Worm (Caenorhabditis elegans) whole organism, L2 larva: Measurements from ENCODE around the gene hxk-3.
A peak's percentile ranks its signal among the peaks of the same experiment; 100 is the strongest.

Source experiments
- F13H6.1 ChIP-seq: sonication (generic microtip); optimal IDR thresholded peaks from 2 replicates; lab custom pipeline; 2016; ENCODE audit warnings: missing genetic modification characterization, missing compliant biosample characterization
- R02D3.7 ChIP-seq: fragments of 150-350 bp; optimal IDR thresholded peaks from 2 replicates; lab custom pipeline; 2014; ENCODE audit warnings: missing biosample characterization, missing genetic modification characterization
- Y55F3AM.14 ChIP-seq: fragments of 200-800 bp; sonication (Bioruptor generic); optimal IDR thresholded peaks from 2 replicates; lab custom pipeline; 2018; ENCODE audit warnings: mild to moderate bottlenecking, missing genetic modification characterization, missing compliant biosample characterization
- ama-1 ChIP-seq: fragments of 150-350 bp; optimal IDR thresholded peaks from 2 replicates; lab custom pipeline; 2018; ENCODE audit warnings: inconsistent platforms
- ceh-16 ChIP-seq: fragments of 150-350 bp; optimal IDR thresholded peaks from 2 replicates; lab custom pipeline; 2014; ENCODE audit warnings: missing biosample characterization, missing genetic modification characterization
- ceh-82 ChIP-seq: fragments of 150-350 bp; optimal IDR thresholded peaks from 2 replicates; lab custom pipeline; 2014; ENCODE audit warnings: missing biosample characterization, missing genetic modification characterization
- dmd-4 ChIP-seq: sonication (generic microtip); optimal IDR thresholded peaks from 2 replicates; lab custom pipeline; 2017; ENCODE audit warnings: missing biosample characterization, missing genetic modification characterization
- egl-27 ChIP-seq: sonication (generic microtip); optimal IDR thresholded peaks from 3 replicates; lab custom pipeline; 2017; ENCODE audit warnings: missing biosample characterization, missing genetic modification reagents, missing genetic modification characterization
- elt-1 ChIP-seq: fragments of 150-350 bp; optimal IDR thresholded peaks from 2 replicates; lab custom pipeline; 2014; ENCODE audit warnings: missing biosample characterization, missing genetic modification characterization
- elt-3 ChIP-seq: sonication (generic microtip); optimal IDR thresholded peaks from 2 replicates; lab custom pipeline; 2017; ENCODE audit warnings: missing biosample characterization, missing genetic modification characterization
- fos-1 ChIP-seq: fragments of 150-350 bp; optimal IDR thresholded peaks from 2 replicates; lab custom pipeline; 2014; ENCODE audit warnings: missing biosample characterization, missing genetic modification characterization
- gmeb-1 ChIP-seq: fragments of 150-350 bp; optimal IDR thresholded peaks from 2 replicates; lab custom pipeline; 2014; ENCODE audit warnings: missing biosample characterization, missing genetic modification characterization
- lin-13 ChIP-seq: fragments of 150-350 bp; optimal IDR thresholded peaks from 2 replicates; lab custom pipeline; 2014; ENCODE audit warnings: missing biosample characterization, missing genetic modification reagents, missing genetic modification characterization
- lin-39 ChIP-seq: fragments of 150-350 bp; optimal IDR thresholded peaks from 2 replicates; lab custom pipeline; 2014; ENCODE audit warnings: missing biosample characterization, missing genetic modification reagents, missing genetic modification characterization
- lsy-2 ChIP-seq, 2 experiments: fragments of 150-350 bp in 1 of 2; sonication (generic microtip) in 1 of 2; optimal IDR thresholded peaks; 2 replicates each; lab custom pipeline; 2014 to 2017; ENCODE audit warnings: missing biosample characterization in 2 of 2, missing genetic modification characterization in 2 of 2
- mab-5 ChIP-seq: fragments of 150-350 bp; optimal IDR thresholded peaks from 2 replicates; lab custom pipeline; 2014; ENCODE audit warnings: missing biosample characterization, missing genetic modification characterization
- nhr-10 ChIP-seq: sonication (generic microtip); optimal IDR thresholded peaks from 2 replicates; lab custom pipeline; 2017; ENCODE audit warnings: missing biosample characterization, missing genetic modification characterization
- nhr-129 ChIP-seq: fragments of 150-350 bp; optimal IDR thresholded peaks from 2 replicates; lab custom pipeline; 2014; ENCODE audit warnings: missing biosample characterization, missing genetic modification characterization
- nhr-237 ChIP-seq: fragments of 150-350 bp; optimal IDR thresholded peaks from 2 replicates; lab custom pipeline; 2014; ENCODE audit warnings: missing biosample characterization, missing genetic modification characterization
- nhr-25 ChIP-seq: fragments of 150-350 bp; sonication (generic microtip); optimal IDR thresholded peaks from 3 replicates; lab custom pipeline; 2014; ENCODE audit warnings: missing biosample characterization, missing genetic modification characterization
- nhr-6 ChIP-seq: fragments of 150-350 bp; optimal IDR thresholded peaks from 2 replicates; lab custom pipeline; 2014; ENCODE audit warnings: missing biosample characterization, missing genetic modification characterization
- nhr-77 ChIP-seq: fragments of 150-350 bp; optimal IDR thresholded peaks from 2 replicates; lab custom pipeline; 2014; ENCODE audit warnings: missing biosample characterization, missing genetic modification characterization
- sem-4 ChIP-seq: fragments of 150-350 bp; optimal IDR thresholded peaks from 2 replicates; lab custom pipeline; 2014; ENCODE audit warnings: missing biosample characterization, missing genetic modification reagents, missing genetic modification characterization
- skn-1 ChIP-seq: sonication (generic microtip); optimal IDR thresholded peaks from 2 replicates; lab custom pipeline; 2017; ENCODE audit warnings: missing biosample characterization, missing genetic modification characterization
- sma-3 ChIP-seq: sonication (generic microtip); optimal IDR thresholded peaks from 2 replicates; lab custom pipeline; 2016; ENCODE audit warnings: missing genetic modification reagents, missing genetic modification characterization, missing compliant biosample characterization
- sma-9 ChIP-seq, 2 experiments: fragments of 150-350 bp in 1 of 2; sonication (generic microtip) in 1 of 2; optimal IDR thresholded peaks; 2 replicates each; lab custom pipeline; 2014 to 2016; ENCODE audit warnings: missing genetic modification characterization in 2 of 2, mild to moderate bottlenecking in 1 of 2, missing biosample characterization in 1 of 2, missing compliant biosample characterization in 1 of 2, missing genetic modification reagents in 1 of 2, moderate library complexity in 1 of 2
- unc-39 ChIP-seq: fragments of 150-350 bp; optimal IDR thresholded peaks from 2 replicates; lab custom pipeline; 2014; ENCODE audit warnings: missing biosample characterization, missing genetic modification characterization
- unc-55 ChIP-seq: fragments of 150-350 bp; sonication (generic microtip); optimal IDR thresholded peaks from 3 replicates; lab custom pipeline; 2014; ENCODE audit warnings: missing biosample characterization, missing genetic modification reagents, missing genetic modification characterization
- unc-62 ChIP-seq: fragments of 150-350 bp; optimal IDR thresholded peaks from 2 replicates; lab custom pipeline; 2014; ENCODE audit warnings: missing biosample characterization, missing genetic modification reagents, missing genetic modification characterization
- zag-1 ChIP-seq: fragments of 150-350 bp; optimal IDR thresholded peaks from 2 replicates; lab custom pipeline; 2014; ENCODE audit warnings: missing biosample characterization, missing genetic modification characterization
- ztf-1 ChIP-seq: fragments of 200-800 bp; sonication (Bioruptor generic); conservative IDR thresholded peaks from 2 replicates; pipeline ENCODE4 v1.3.6; 2022; ENCODE audit warnings: missing genetic modification characterization, missing compliant biosample characterization
- ztf-11 ChIP-seq: sonication (generic microtip); optimal IDR thresholded peaks from 2 replicates; lab custom pipeline; 2017; ENCODE audit warnings: missing biosample characterization, missing genetic modification characterization

hxk-3 gene

ce11 chrIV:1458192-1458591, 39.2 kb upstream of the hxk-3 start:
- TF ChIP-seq Y55F3AM.14 = peak; percentile 32
- no peak for TF ChIP-seq elt-3 (tag; lab: Kevin White, UChicago)

DNA sequence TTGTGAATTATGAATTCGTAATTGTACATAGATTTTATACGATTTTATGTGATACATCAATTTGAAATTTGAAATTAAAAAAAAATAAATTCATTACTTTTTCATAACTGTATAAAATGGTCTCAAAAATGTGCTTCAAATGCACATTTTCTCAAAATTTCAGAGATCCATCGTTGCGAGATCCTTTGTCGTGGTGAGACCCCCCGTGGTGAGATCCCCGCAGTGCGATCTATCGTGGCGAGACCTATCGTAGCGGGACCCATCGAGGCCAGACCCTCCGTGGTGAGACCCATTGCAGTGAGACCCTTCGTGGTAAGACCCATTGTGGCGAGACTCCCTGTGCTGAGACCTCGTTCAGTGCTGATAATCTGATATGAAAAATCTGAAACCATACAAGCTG, 38.0 kb upstream of the hxk-3 start:
- no peak for TF ChIP-seq Y55F3AM.14
- no peak for TF ChIP-seq ceh-16 (tag; lab: Kevin White, UChicago)
- TF ChIP-seq nhr-77 = no peak
- TF ChIP-seq dmd-4 (tag; lab: Kevin White, UChicago) = no peak
- TF ChIP-seq sem-4 (tag; lab: Kevin White, UChicago) = no peak
- no peak for TF ChIP-seq elt-3 (tag; lab: Kevin White, UChicago)
- TF ChIP-seq nhr-129 = no peak
- no peak for TF ChIP-seq unc-39

DNA sequence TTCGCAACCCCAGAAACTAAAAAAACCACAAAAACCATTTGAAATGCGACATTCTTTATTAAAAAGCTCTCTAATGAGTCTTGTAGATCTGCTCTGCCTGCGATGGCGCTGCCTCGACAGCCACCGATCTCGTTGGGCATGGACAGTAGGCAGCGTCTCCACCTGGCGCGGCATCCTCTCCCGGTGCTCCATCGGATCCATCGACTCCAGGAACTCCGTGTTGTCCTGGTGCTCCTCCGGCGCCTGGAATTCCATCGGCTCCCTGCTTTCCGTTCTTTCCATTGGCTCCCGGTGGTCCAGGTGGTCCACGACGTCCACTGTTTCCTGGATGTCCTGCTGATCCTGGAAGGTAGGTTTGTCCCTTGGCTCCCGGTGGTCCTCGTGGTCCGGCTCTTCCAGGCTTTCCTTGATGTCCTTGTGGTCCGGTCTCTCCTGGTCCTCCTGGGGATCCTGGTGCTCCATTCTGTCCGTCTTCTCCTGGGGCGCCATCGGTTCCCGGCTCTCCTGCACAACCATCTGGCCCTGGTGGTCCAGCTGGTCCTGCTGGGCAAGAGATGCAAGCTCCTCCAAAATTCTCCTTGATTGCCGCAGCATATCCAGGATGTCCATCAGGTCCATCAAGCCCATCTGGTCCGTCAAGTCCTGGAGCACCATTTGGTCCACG, 37.5 kb upstream of the hxk-3 start:
- TF ChIP-seq ztf-1 (GFP tag; lab: Robert Waterston, UW) (no peak), ama-1 (lab: Kevin White, UChicago) (no peak), lin-13 (GFP tag; lab: Kevin White, UChicago) (no peak)

- TF ChIP-seq sma-3 (GFP tag; lab: Kevin White, UChicago) (no peak), F13H6.1 (no peak), lsy-2 (tag; optimal IDR thresholded peaks at IDR 0.05; lab: Kevin White, UChicago) (no peak), dmd-4 (tag; lab: Kevin White, UChicago) (no peak), nhr-237 (no peak), ceh-82 (tag; lab: Kevin White, UChicago) (no peak), ama-1 (lab: Kevin White, UChicago) (no peak), ztf-11 (tag; lab: Kevin White, UChicago) (no peak), unc-62 (no peak), egl-27 (tag; lab: Kevin White, UChicago) (no peak), R02D3.7 (tag; lab: Kevin White, UChicago) (no peak), sma-9 (GFP tag; optimal IDR thresholded peaks at IDR 0.05; lab: Kevin White, UChicago) (no peak), sma-9 (tag; optimal IDR thresholded peaks at IDR 0.05; lab: Kevin White, UChicago) (no peak), mab-5 (tag; lab: Kevin White, UChicago) (no peak), elt-1 (no peak), fos-1 (tag; lab: Kevin White, UChicago) (no peak), unc-55 (GFP tag; lab: Kevin White, UChicago) (no peak), gmeb-1 (tag; lab: Kevin White, UChicago) (no peak), nhr-6 (tag; lab: Kevin White, UChicago) (no peak), nhr-25 (no peak), nhr-10 (no peak)
These were observed 36.7 kb upstream of the hxk-3 start, which contains the start of gene col-106 for ce11 chrIV:1460686-1461085. Gene col-106, minus strand, starts transcription at chrIV:1460786.

ce11 chrIV:1461463-1461862, 36.0 kb upstream of the hxk-3 start:
- no peak for TF ChIP-seq zag-1
- no peak for TF ChIP-seq mab-5 (tag; lab: Kevin White, UChicago)
- TF ChIP-seq ama-1 (lab: Kevin White, UChicago) = no peak
- TF ChIP-seq elt-1 = no peak
- no peak for TF ChIP-seq R02D3.7 (tag; lab: Kevin White, UChicago)
- no peak for TF ChIP-seq lin-13 (GFP tag; lab: Kevin White, UChicago)
- no peak for TF ChIP-seq ztf-11 (tag; lab: Kevin White, UChicago)
- no peak for TF ChIP-seq lin-39 (tag; lab: Kevin White, UChicago)
- TF ChIP-seq sma-3 (GFP tag; lab: Kevin White, UChicago) = no peak
- TF ChIP-seq sem-4 (tag; lab: Kevin White, UChicago) = no peak
- no peak for TF ChIP-seq egl-27 (tag; lab: Kevin White, UChicago)
- TF ChIP-seq unc-55 (GFP tag; lab: Kevin White, UChicago) = no peak
- TF ChIP-seq skn-1 = no peak
- no peak for TF ChIP-seq ceh-16 (tag; lab: Kevin White, UChicago)

- TF ChIP-seq R02D3.7 (tag; lab: Kevin White, UChicago) = no peak
- no peak for TF ChIP-seq nhr-25
- no peak for TF ChIP-seq ztf-11 (tag; lab: Kevin White, UChicago)
- no peak for TF ChIP-seq elt-1
- TF ChIP-seq, all 48 proteins: peak for 0
These were observed 32.0 kb upstream of the hxk-3 start for ce11 chrIV:1465462-1465861.
